Worm (Caenorhabditis elegans): ENCODE results near the gene srn-1.

srn-1 gene

DNA sequence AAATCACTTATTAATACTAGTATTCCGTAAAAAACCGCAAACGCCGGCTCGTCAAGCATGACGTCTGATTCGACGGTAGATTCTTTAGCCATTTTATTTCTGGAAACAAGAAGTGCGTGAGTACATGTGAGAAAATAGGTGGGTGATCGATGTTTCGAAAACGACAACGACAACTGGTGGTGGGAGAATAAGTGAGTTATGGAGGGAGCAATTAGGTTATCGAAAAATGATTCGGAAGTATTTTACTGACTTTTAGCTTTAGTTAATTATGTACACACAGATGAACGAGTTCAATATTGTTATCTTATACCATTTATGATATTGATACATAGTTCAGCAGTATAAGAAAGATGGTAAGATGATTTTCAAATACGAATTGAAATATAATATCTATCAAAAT is at the start of gene srn-1:
Gene srn-1, minus strand, starts transcription at position 101 of the 400 bp plus-strand sequence.
- TF ChIP-seq egl-27 (tag; optimal IDR thresholded peaks at IDR 0.05) (no peak), mdl-1 (tag; optimal IDR thresholded peaks at IDR 0.05) (no peak), nhr-129 (tag; optimal IDR thresholded peaks at IDR 0.05) (no peak)

DNA sequence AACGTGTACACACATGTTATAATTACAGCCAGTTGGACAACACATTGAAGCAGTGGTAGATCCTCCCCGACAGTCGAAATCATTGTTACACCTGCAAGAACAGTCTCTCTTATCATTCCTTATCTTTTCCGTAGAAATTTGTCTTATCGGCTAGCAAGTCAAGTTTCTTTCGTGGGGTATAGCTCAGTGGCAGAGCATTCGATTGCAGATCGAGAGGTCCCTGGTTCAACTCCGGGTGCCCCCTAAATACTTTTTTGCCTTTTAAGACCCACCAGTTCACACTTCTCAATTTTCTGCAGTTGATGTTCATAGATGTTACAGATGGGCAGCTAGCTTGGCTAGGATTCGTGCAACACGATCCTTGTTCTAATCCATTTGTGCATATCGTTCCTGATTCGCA is 49.0 kb upstream of the srn-1 start:
- no peak for TF ChIP-seq nhr-237 (tag; optimal IDR thresholded peaks at IDR 0.05)
- TF ChIP-seq Y55F3AM.14 (GFP tag; optimal IDR thresholded peaks at IDR 0.05), result peak; percentile 39

DNA sequence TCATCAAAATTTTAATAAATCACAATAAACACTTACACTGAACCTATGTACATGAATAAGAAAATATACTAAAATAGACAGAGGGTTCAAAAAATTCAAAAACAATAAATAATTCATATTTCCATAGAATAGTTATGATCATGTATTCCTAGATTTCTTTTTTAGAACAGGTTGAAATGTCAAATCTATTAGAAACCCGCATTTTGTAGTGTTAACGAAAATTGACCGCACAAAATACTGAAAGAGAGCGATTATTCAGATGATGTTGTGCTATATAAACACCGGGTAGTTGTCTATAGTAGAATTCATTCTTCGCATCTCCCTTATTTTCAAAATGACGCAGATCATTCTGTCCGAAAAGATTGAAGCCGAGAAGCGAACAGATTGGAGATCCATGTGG is 45.4 kb upstream of the srn-1 start, which contains the start of gene T28C12.1:
Gene T28C12.1, plus strand, starts transcription at position 301 of the 400 bp plus-strand sequence.
- TF ChIP-seq egl-27 (tag; optimal IDR thresholded peaks at IDR 0.05) (no peak), nhr-6 (tag; optimal IDR thresholded peaks at IDR 0.05) (no peak), mbf-1 (tag; optimal IDR thresholded peaks at IDR 0.05) (no peak), sma-9 (GFP tag; optimal IDR thresholded peaks at IDR 0.05) (no peak), sma-9 (tag; optimal IDR thresholded peaks at IDR 0.05) (no peak), Y55F3AM.14 (GFP tag; optimal IDR thresholded peaks at IDR 0.05) (no peak), ztf-11 (tag; optimal IDR thresholded peaks at IDR 0.05) (no peak), elt-3 (tag; optimal IDR thresholded peaks at IDR 0.05) (no peak), zag-1 (tag; optimal IDR thresholded peaks at IDR 0.05) (no peak), ceh-82 (tag; optimal IDR thresholded peaks at IDR 0.05) (no peak), ceh-16 (tag; optimal IDR thresholded peaks at IDR 0.05) (no peak), R02D3.7 (tag; optimal IDR thresholded peaks at IDR 0.05) (no peak), gmeb-1 (tag; optimal IDR thresholded peaks at IDR 0.05) (no peak), snpc-4 (tag; optimal IDR thresholded peaks at IDR 0.05) (no peak), C34F6.9 (tag; optimal IDR thresholded peaks at IDR 0.05) (no peak), nhr-77 (tag; optimal IDR thresholded peaks at IDR 0.05) (no peak), crh-2 (tag; optimal IDR thresholded peaks at IDR 0.05) (no peak), unc-62 (GFP tag; optimal IDR thresholded peaks at IDR 0.05) (no peak), lin-13 (GFP tag; optimal IDR thresholded peaks at IDR 0.05) (no peak)

DNA sequence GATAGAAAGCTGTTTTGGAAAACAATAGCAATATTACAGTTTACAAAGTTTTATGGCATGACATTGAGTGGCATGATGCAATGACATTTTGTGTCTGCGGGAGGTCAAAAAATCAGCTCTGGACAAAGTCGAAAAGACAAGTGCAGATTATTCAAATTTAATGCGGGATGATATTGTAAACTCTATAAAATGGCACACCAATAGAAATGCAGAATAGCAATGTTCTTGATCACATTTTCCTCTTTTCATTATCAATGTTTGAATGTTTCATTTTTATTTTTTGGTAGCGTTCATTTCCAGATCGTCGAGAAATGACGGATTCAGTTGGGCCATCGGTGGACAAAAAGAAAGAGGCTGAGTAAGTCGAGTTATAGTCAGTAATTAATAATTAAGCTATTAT is 42.7 kb upstream of the srn-1 start, which contains the start of gene T28C12.2:
Gene T28C12.2, plus strand, starts transcription at position 301 of the 400 bp plus-strand sequence.
- no peak for TF ChIP-seq crh-2 (tag; optimal IDR thresholded peaks at IDR 0.05)
- no peak for TF ChIP-seq lin-13 (GFP tag; optimal IDR thresholded peaks at IDR 0.05)
- no peak for TF ChIP-seq nhr-237 (tag; optimal IDR thresholded peaks at IDR 0.05)
- TF ChIP-seq unc-62 (GFP tag; optimal IDR thresholded peaks at IDR 0.05), result no peak
- no peak for TF ChIP-seq lsy-2 (tag; optimal IDR thresholded peaks at IDR 0.05)
- no peak for TF ChIP-seq fos-1 (tag; optimal IDR thresholded peaks at IDR 0.05)
- TF ChIP-seq R02D3.7 (tag; optimal IDR thresholded peaks at IDR 0.05), result no peak
- no peak for TF ChIP-seq nhr-12 (tag; optimal IDR thresholded peaks at IDR 0.05)
- no peak for TF ChIP-seq ztf-1 (GFP tag; conservative IDR thresholded peaks at IDR 0.05)
- TF ChIP-seq ztf-11 (tag; optimal IDR thresholded peaks at IDR 0.05), result no peak
- TF ChIP-seq nhr-11 (tag; optimal IDR thresholded peaks at IDR 0.05), result no peak
- TF ChIP-seq ceh-82 (tag; optimal IDR thresholded peaks at IDR 0.05), result no peak
- no peak for TF ChIP-seq sma-9 (GFP tag; optimal IDR thresholded peaks at IDR 0.05)
- TF ChIP-seq sma-9 (tag; optimal IDR thresholded peaks at IDR 0.05), result no peak
- no peak for TF ChIP-seq lin-11 (tag; optimal IDR thresholded peaks at IDR 0.05)
- TF ChIP-seq mab-5 (tag; optimal IDR thresholded peaks at IDR 0.05), result no peak
- no peak for TF ChIP-seq alr-1 (tag; optimal IDR thresholded peaks at IDR 0.05)

ce11 chrV:6326980-6327379 is 40.7 kb upstream of the srn-1 start, which contains the start of gene fbxa-202:
fbxa-202 (plus strand) TSS chrV:6327280.
- TF ChIP-seq unc-39 (tag; optimal IDR thresholded peaks at IDR 0.05) (no peak), nhr-25 (tag; optimal IDR thresholded peaks at IDR 0.05) (no peak), ztf-11 (tag; optimal IDR thresholded peaks at IDR 0.05) (no peak), R02D3.7 (tag; optimal IDR thresholded peaks at IDR 0.05) (no peak), elt-1 (tag; optimal IDR thresholded peaks at IDR 0.05) (no peak), nhr-237 (tag; optimal IDR thresholded peaks at IDR 0.05) (no peak), blmp-1 (tag; optimal IDR thresholded peaks at IDR 0.05; ENCODE audit: insufficient read depth) (no peak), zag-1 (tag; optimal IDR thresholded peaks at IDR 0.05) (no peak), nhr-77 (tag; optimal IDR thresholded peaks at IDR 0.05) (no peak), F13H6.1 (tag; optimal IDR thresholded peaks at IDR 0.05) (no peak), fos-1 (tag; optimal IDR thresholded peaks at IDR 0.05) (no peak), gmeb-1 (tag; optimal IDR thresholded peaks at IDR 0.05) (no peak), lsy-2 (tag; optimal IDR thresholded peaks at IDR 0.05) (no peak), peb-1 (tag; optimal IDR thresholded peaks at IDR 0.05) (no peak), snpc-4 (tag; optimal IDR thresholded peaks at IDR 0.05) (no peak), lin-11 (tag; optimal IDR thresholded peaks at IDR 0.05) (no peak)

Data from whole organism, L2 larva.